Worm (Caenorhabditis elegans) whole organism, dauer: ENCODE measurements around the gene twk-24.

Experiments used
- unc-62 ChIP-seq: sonication (generic microtip); optimal IDR thresholded peaks from 2 replicates; lab custom pipeline; 2017; ENCODE audit warnings: missing biosample characterization, missing genetic modification reagents, missing genetic modification characterization

The twk-24 gene

DNA sequence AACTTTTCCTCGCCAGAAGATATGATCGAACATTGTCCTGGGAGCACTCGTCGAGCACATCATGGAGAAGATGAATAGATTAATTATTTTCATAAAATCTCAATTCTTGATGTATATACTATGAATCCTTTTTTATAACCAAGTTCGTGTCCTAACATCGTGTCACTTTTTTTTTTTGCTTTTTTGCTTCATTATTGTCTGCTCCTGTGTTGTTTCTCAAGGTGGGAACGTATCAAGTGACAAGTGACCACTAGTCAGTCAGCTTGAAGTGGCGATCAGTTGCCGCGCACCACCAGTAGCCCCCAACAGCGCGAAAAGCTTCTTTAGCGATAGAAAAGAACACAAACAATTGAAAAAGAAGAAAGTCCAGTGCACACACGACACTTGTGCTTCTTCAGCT is 16.9 kb downstream of the twk-24 start, which contains the start of gene lrx-1:
TSS of gene lrx-1 (plus strand) at position 301 of the 400 bp plus-strand sequence.
- TF ChIP-seq unc-62: no peak

DNA sequence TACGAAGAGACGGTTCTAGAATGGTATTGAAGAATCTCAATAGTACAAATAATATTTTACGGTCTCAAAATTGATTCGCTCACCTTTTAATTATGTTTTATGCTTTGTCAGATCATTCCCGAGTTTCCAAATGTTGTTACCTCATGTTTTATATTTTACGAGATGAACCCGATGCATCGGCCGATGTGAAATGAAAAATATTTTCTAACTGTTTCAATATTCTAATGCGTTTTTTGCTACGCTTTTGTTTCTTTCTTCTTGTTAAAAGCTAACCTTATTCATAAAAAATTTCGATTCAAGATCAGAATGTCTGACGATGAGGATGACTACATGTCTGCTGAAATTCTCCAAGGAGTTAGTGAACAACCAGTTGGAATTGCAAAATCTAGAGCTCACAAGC is 18.1 kb downstream of the twk-24 start, which contains the start of gene T04H1.5:
TSS of gene T04H1.5 (plus strand) at position 301 of the 400 bp plus-strand sequence.
- no peak for TF ChIP-seq unc-62

DNA sequence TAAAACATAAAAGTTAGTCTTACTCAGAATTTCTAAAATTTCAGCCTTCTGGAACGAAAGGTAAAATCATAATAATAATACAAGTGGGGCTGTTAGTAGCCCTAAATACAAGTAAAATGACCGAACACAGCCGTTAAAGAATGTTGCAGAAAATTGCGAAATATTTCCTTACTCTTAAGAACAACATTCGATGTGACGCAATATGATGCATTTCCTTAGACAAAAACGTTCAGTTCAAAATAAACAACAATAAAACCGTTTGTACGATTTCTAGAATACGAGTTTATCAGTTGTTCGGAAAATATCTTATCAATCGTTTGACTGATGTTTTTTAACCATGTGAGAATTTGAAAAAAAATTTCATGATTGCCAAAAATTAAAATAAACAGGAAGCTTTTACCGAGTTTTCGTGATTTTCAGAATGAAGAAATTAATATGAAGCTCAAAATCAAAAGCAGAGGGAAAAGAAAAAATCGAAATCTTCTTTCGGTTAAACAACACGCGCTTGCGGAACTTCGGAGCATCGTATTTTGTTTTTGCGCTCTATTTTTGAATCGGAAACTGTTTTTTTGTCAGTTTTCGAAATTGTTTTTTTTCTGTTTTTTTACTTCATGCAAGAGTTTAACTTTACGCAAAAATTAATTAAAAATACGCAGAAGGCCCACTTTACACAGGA is 23.2 kb downstream of the twk-24 start:
- TF ChIP-seq unc-62: no peak

DNA sequence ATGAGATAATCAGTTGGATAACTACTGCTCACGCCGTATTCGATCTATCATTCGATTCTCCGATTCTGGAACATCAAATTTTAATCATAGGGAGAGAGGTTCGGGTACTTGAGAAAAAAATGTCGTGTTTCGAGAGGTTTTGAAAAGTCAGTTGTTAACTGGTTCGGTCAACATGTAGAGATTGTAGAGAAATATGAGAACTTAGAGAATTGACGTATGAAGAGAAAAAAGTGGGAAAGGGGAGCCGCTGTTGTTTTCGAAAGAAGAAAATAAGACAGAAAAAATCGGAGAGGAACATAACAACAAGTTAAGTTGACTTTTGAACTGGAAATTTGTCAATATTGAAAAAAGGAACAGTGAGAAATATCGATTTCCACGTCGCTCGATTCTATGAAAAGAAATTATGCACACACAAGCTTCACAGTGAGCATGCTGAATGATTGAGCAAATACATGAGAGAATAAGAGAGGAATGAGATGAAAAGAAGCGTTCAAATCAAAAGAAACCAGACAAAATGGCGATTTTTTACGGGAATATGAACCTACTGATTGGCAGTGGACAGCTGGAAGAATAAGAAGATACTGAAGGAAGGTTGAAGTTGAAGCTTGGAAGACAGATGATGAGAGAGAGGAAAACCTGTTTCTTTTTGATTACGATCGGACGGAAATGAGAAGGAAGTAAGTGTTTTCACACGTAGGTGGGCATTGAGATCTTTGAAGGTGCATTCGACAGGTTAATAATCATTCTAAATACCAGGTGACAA is 24.0 kb downstream of the twk-24 start, which contains the start of the genes T04H1.13, slfl-5 and rad-50:
TSS of gene T04H1.13 (minus strand) at position 51 of the 763 bp plus-strand sequence.
TSS of gene slfl-5 (minus strand) at position 65 of the 763 bp plus-strand sequence.
TSS of gene rad-50 (plus strand) at position 667 of the 763 bp plus-strand sequence.
- TF ChIP-seq unc-62: no peak

DNA sequence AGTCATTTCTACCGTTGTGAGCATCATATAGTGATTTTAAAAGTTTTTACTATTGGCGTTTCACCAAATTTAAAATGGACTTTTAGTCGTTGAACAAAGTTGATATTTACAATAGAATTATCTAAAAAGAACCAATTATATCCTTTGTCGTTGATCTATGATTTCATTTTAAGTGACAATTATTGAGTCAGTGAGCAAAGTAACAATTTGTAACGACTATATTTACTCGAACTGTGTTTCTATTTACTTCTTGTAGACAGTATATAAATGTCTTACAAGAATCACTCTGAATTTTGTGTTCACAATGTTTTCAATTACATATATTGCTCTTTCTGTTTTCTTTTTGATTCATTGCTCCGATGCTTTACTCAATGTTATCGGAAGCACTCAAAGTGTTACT is 28.0 kb downstream of the twk-24 start, which contains the start of gene ttr-22:
TSS of gene ttr-22 (plus strand) at position 301 of the 400 bp plus-strand sequence.
- no peak for TF ChIP-seq unc-62

DNA sequence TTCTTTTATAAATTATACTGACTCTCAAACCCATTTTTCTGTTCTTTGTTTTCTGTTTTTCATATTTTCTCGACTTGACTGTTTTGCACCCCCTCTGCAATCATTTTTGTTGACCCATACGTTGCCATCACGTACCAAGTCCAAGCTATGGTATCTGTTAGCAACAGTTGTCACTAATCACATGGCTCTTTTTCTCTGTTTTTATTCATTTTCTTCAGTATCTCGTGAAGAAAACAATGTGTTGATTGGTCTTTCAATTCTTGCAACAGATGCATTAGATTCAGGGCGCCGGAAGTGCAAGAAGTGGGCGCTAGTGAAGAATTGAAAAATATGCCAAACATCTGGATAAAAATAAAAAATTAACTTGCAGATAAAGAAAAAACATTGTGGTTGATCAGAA is 33.6 kb downstream of the twk-24 start:
- no peak for TF ChIP-seq unc-62

DNA sequence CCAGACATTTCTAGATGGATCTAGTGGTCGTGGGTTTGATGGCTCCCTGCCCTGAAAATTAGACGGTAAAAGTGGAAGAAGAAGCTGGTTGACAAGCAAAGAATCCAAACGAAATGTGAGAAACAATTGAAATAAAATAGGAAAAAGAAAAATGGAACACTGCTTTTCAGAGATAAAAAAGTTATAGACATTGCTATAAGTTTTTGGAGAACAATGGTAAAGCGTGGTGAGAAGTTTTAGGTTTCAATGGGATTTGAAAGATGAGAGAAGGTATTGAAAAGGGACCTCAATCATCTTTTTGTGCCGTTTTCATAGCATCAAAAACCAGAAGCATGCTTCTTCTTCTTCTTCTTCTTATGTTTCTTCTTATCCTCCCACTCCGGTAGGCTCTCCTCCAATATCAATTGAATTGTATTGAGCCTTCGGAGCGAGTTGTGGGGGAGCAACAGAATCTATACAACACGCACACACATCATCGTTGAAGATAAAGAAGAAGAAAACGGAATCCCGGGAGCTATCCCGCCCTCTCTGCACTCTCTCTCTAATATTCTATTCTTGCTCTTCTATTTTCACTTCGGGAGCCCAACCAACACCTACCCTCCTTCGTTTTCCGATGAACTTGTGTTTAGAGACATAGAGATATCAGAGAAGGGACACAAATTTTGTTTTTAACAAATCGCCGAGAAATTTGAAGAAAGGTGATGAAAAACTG is 34.7 kb downstream of the twk-24 start, which contains the start of gene myo-3:
TSS of gene myo-3 (minus strand) at position 51 of the 712 bp plus-strand sequence.
- TF ChIP-seq unc-62: no peak

DNA sequence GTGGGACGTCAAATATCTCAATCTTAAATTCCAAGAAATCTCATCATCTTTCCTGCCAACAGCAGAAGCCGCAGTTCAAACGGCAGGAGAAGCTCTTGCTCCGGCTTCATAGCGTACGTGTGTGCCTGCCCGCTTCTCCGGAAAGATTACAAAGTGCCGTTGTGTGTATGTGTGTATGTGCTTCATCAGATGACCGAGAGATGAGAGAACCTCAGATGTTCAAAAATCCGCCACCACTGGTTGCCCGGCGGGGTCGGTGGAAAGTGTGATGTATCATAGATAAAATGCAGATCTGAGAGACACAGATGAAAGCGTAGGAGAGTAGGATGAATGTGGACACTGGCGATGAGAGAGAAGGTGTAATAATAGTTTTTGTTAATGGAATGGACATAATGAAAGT is 35.7 kb downstream of the twk-24 start:
- TF ChIP-seq unc-62: no peak
